Fruit fly (Drosophila melanogaster) whole organism: ENCODE data around the gene CG6847.

Source experiments
- CG8478 ChIP-seq: fragments of >200 bp; optimal IDR thresholded peaks from 2 replicates; lab custom pipeline; 2018; ENCODE audit warnings: inconsistent platforms
- usp ChIP-seq: fragments of >200 bp; optimal IDR thresholded peaks from 2 replicates; lab custom pipeline; 2017; ENCODE audit warnings: missing biosample characterization, missing genetic modification characterization, mixed read lengths

Gene CG6847

DNA sequence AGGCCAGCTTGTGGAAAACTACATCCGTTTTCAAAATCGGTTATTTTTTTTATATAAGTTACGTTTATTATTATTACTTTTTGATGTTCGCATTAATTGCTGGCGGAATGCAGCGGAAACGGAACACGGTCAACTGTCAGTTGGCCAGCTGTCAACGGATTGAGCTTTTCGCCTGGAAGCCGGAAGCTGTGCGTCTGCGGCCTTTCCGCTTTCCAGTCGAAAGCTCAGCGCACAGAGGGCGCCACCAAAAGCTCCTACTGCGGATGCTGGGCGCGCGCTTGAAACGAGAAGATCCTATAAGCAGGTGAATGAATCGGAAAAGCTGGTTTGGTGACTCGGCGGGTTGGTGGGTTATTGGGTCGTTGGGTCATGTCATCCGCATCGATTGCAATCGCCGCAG lies 56.9 kb downstream of the CG6847 start:
- no peak for TF ChIP-seq CG8478 (lab: Kevin White, UChicago)
- no peak for TF ChIP-seq usp (GFP tag; lab: Kevin White, UChicago)
